Worm (Caenorhabditis elegans) whole organism, young adult: ENCODE measurements around the gene F35E12.9.

Experiments
- B0019.2 ChIP-seq: fragments of 200-800 bp; sonication (Bioruptor generic); conservative IDR thresholded peaks from 2 replicates; pipeline ENCODE4 v1.3.6; 2022; ENCODE audit warnings: missing genetic modification reagents, missing genetic modification characterization, missing compliant biosample characterization
- Y53F4B.3 ChIP-seq: fragments of 200-800 bp; sonication (Bioruptor generic); IDR thresholded peaks from 2 replicates; pipeline ENCODE4 v1.3.6; 2022; ENCODE audit warnings: missing genetic modification reagents, missing genetic modification characterization, missing compliant biosample characterization
- akir-1 ChIP-seq: fragments of 200-800 bp; sonication (Bioruptor generic); optimal IDR thresholded peaks from 2 replicates; lab custom pipeline; 2018; ENCODE audit warnings: mild to moderate bottlenecking, missing genetic modification characterization, moderate library complexity, missing compliant biosample characterization
- attf-5 ChIP-seq: fragments of 200-800 bp; sonication (Bioruptor generic); optimal IDR thresholded peaks from 2 replicates; lab custom pipeline; 2018; ENCODE audit warnings: mild to moderate bottlenecking, missing genetic modification characterization, missing compliant biosample characterization
- lin-35 ChIP-seq, 3 experiments: fragments of 150-350 bp in 2 of 3; sonication (generic microtip) in 1 of 3; optimal IDR thresholded peaks; 2 replicates each; lab custom pipeline; 2014 to 2018; ENCODE audit warnings: missing biosample characterization in 3 of 3, missing genetic modification characterization in 3 of 3, missing genetic modification reagents in 3 of 3
- lsy-27 ChIP-seq: sonication (generic microtip); optimal IDR thresholded peaks from 2 replicates; lab custom pipeline; 2017; ENCODE audit warnings: missing genetic modification characterization, mild to moderate bottlenecking, missing compliant biosample characterization, antibody characterized with exemption, missing genotype, borderline replicate concordance; ENCODE audit not compliant: insufficient read depth
- madf-3 ChIP-seq: fragments of 200-800 bp; sonication (Bioruptor generic); IDR thresholded peaks from 2 replicates; pipeline ENCODE4 v1.3.6; 2022; ENCODE audit warnings: missing genetic modification reagents, missing genetic modification characterization, missing compliant biosample characterization
- nhr-179 ChIP-seq: sonication (generic microtip); optimal IDR thresholded peaks from 2 replicates; lab custom pipeline; 2016; ENCODE audit warnings: mild to moderate bottlenecking, missing genetic modification characterization, missing compliant biosample characterization
- pha-4 ChIP-seq: fragments of 150-350 bp; sonication (generic microtip); optimal IDR thresholded peaks from 2 replicates; lab custom pipeline; 2014; ENCODE audit warnings: missing biosample characterization, missing genetic modification reagents, missing genetic modification characterization
- unc-130 ChIP-seq: sonication (generic microtip); optimal IDR thresholded peaks from 2 replicates; lab custom pipeline; 2016; ENCODE audit warnings: missing genetic modification reagents, missing genetic modification characterization, missing compliant biosample characterization
- unc-62 ChIP-seq: fragments of 150-350 bp; optimal IDR thresholded peaks from 2 replicates; lab custom pipeline; 2014; ENCODE audit warnings: missing biosample characterization, missing genetic modification reagents, missing genetic modification characterization

ce11 chrV:13794046-13794445, 49.1 kb upstream of the F35E12.9 start:
- TF ChIP-seq attf-5 (no peak), nhr-179 (no peak), lin-35 (GFP tag; optimal IDR thresholded peaks at IDR 0.05; lab: Kevin White, UChicago) (no peak), unc-62 (no peak), akir-1 (GFP tag; lab: Kevin White, UChicago) (no peak), madf-3 (GFP tag; lab: Robert Waterston, UW) (no peak), Y53F4B.3 (GFP tag; lab: Robert Waterston, UW) (no peak), unc-130 (GFP tag; lab: Kevin White, UChicago) (no peak), B0019.2 (GFP tag; lab: Robert Waterston, UW) (no peak), pha-4 (tag; lab: Kevin White, UChicago) (no peak), lsy-27 (no peak)
